Fruit fly (Drosophila melanogaster): ENCODE measurements around the gene pie.

DNA sequence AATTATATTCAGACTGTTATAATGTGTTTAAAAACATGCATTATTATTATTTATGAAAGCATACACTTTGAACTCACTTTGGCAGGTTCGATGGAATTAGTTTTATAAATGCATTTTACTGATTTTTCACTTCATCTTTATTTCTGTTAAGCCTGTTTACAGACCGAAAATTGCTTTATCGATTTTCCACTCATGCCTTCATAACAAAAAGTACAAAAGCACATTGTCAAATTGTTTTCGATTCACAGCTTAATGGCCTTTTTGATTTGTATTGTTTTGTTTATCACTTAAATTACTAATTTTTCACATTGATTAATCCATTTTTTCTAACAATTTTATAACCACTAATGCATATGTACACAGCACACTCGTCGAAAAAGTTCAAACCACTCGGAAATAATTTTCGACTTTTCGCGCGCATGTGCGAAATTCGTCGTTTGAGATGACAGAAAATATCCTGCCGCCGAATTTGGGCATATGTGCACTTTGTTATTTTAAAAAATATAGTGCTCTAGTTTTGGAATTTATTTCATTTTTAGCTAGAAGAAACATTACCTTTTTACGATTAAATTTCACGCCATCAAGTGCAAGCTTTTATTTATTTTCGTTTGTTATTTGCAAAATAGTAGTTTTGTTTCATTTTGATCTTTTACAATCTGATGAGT is 48.8 kb downstream of the pie start, which contains the start of gene rho-5:
- TF ChIP-seq Ets98B (GFP tag; IDR thresholded peaks at IDR 0.05) (no peak), CG14655 (GFP tag; optimal IDR thresholded peaks at IDR 0.05) (no peak), fd96Ca (GFP tag; IDR thresholded peaks at IDR 0.05) (no peak), D1 (tag; optimal IDR thresholded peaks at IDR 0.05) (no peak), CG8301 (tag; optimal IDR thresholded peaks at IDR 0.05) (no peak)

All from whole organism, pupa.